Worm (Caenorhabditis elegans): Measurements from ENCODE around the gene obr-2.

obr-2 gene

ce11 chrV:14991489-14991888 lies 22.6 kb downstream of the obr-2 start (continued):
- TF ChIP-seq dox-1 (GFP tag; IDR thresholded peaks at IDR 0.05) = no peak; the same call in 1 of the 2 replicates
- TF ChIP-seq repo-1 (tag; optimal IDR thresholded peaks at IDR 0.05) = peak; percentile 11
- TF ChIP-seq B0336.3 (GFP tag; IDR thresholded peaks at IDR 0.05) = peak; percentile 84
- no peak for TF ChIP-seq rpc-1 (optimal IDR thresholded peaks at IDR 0.05)
- TF ChIP-seq rpc-1 (tag; optimal IDR thresholded peaks at IDR 0.05) = no peak
- no peak for TF ChIP-seq sdz-38 (tag; optimal IDR thresholded peaks at IDR 0.05)
- no peak for TF ChIP-seq mel-28 (tag; optimal IDR thresholded peaks at IDR 0.05; ENCODE audit: borderline replicate concordance)
- no peak for TF ChIP-seq mxl-1 (tag; optimal IDR thresholded peaks at IDR 0.05)
- peak; percentile 69 for TF ChIP-seq rcor-1 (GFP tag; IDR thresholded peaks at IDR 0.05)
- no peak for TF ChIP-seq gei-17 (GFP tag; optimal IDR thresholded peaks at IDR 0.05)
- TF ChIP-seq snpc-4 (GFP tag; optimal IDR thresholded peaks at IDR 0.05) = no peak
- TF ChIP-seq snpc-4 (tag; optimal IDR thresholded peaks at IDR 0.05) = no peak
- TF ChIP-seq nhr-27 (tag; optimal IDR thresholded peaks at IDR 0.05) = no peak
- TF ChIP-seq nhr-120 (GFP tag; IDR thresholded peaks at IDR 0.05) = no peak
- TF ChIP-seq somi-1 (GFP tag; optimal IDR thresholded peaks at IDR 0.05) = no peak
- peak; percentile 28 for TF ChIP-seq attf-5 (GFP tag; optimal IDR thresholded peaks at IDR 0.05)
- TF ChIP-seq tlf-1 (GFP tag; optimal IDR thresholded peaks at IDR 0.05) = no peak
- TF ChIP-seq cebp-1 (GFP tag; IDR thresholded peaks at IDR 0.05) = no peak
- TF ChIP-seq cebp-1 (tag; optimal IDR thresholded peaks at IDR 0.05) = peak; percentile 21
- peak; percentile 44; the same call in 1 of the 2 replicates for TF ChIP-seq egl-44 (GFP tag; IDR thresholded peaks at IDR 0.05)
- no peak for TF ChIP-seq ama-1 (optimal IDR thresholded peaks at IDR 0.05)
- peak in 1 of 2 experiments; percentile 49 for TF ChIP-seq ama-1 (GFP tag; optimal IDR thresholded peaks at IDR 0.05)
- TF ChIP-seq let-607 (tag; optimal IDR thresholded peaks at IDR 0.05) = no peak
- no peak for TF ChIP-seq zim-3 (tag; optimal IDR thresholded peaks at IDR 0.05)
- peak; percentile 46 for TF ChIP-seq lsl-1 (GFP tag; optimal IDR thresholded peaks at IDR 0.05)
- peak; percentile 14 for TF ChIP-seq snpc-1.1 (tag; optimal IDR thresholded peaks at IDR 0.05; ENCODE audit: insufficient read depth)
- TF ChIP-seq ZK185.1 (tag; optimal IDR thresholded peaks at IDR 0.05; ENCODE audit: poor library complexity, severe bottlenecking) = no peak
- TF ChIP-seq Y56A3A.18 (GFP tag; IDR thresholded peaks at IDR 0.05) = no peak
- TF ChIP-seq T07F8.4 (tag; optimal IDR thresholded peaks at IDR 0.05) = no peak
- TF ChIP-seq K11D2.4 (GFP tag; IDR thresholded peaks at IDR 0.05) = no peak
- peak; percentile 79 for TF ChIP-seq hsf-1 (GFP tag; IDR thresholded peaks at IDR 0.05)
- TF ChIP-seq tbx-9 (tag; optimal IDR thresholded peaks at IDR 0.05; ENCODE audit: borderline replicate concordance) = no peak
- peak; percentile 84 for TF ChIP-seq attf-6 (GFP tag; IDR thresholded peaks at IDR 0.05)
- TF ChIP-seq ceh-40 (GFP tag; IDR thresholded peaks at IDR 0.05) = 0 out of 2 replicates have a peak, but pooled peaks have one; percentile 41
- no peak for TF ChIP-seq B0261.1 (tag; optimal IDR thresholded peaks at IDR 0.05)
- TF ChIP-seq B0019.2 (GFP tag; conservative IDR thresholded peaks at IDR 0.05) = no peak
- TF ChIP-seq chd-7 (tag; optimal IDR thresholded peaks at IDR 0.05) = no peak
- TF ChIP-seq snpc-3.4 (tag; optimal IDR thresholded peaks at IDR 0.05) = peak; percentile 74
- peak; percentile 72 for TF ChIP-seq ekl-4 (GFP tag; IDR thresholded peaks at IDR 0.05)
- TF ChIP-seq pbrm-1 (GFP tag; IDR thresholded peaks at IDR 0.05) = 0 out of 2 replicates have a peak, but pooled peaks have one; percentile 13
- TF ChIP-seq bed-2 (GFP tag; IDR thresholded peaks at IDR 0.05) = no peak
- no peak for TF ChIP-seq aptf-3 (GFP tag; IDR thresholded peaks at IDR 0.05)
- TF ChIP-seq zfh-2 (GFP tag; conservative IDR thresholded peaks at IDR 0.05) = no peak
- TF ChIP-seq attf-3 (GFP tag; conservative IDR thresholded peaks at IDR 0.05) = no peak
- TF ChIP-seq F10E7.11 (tag; optimal IDR thresholded peaks at IDR 0.05) = no peak
- TF ChIP-seq ztf-6 (GFP tag; IDR thresholded peaks at IDR 0.05) = no peak
- TF ChIP-seq F33H1.4 (GFP tag; IDR thresholded peaks at IDR 0.05) = 0 out of 2 replicates have a peak, but pooled peaks have one; percentile 23
- no peak for TF ChIP-seq ccch-3 (GFP tag; optimal IDR thresholded peaks at IDR 0.05)
- TF ChIP-seq hmg-1.2 (GFP tag; IDR thresholded peaks at IDR 0.05) = peak; percentile 12; the same call in 1 of the 2 replicates
- peak; percentile 6 for TF ChIP-seq efl-1 (GFP tag; optimal IDR thresholded peaks at IDR 0.05)
